Worm (Caenorhabditis elegans) whole organism, young adult: ENCODE measurements around the gene T07A5.7.

Source experiments
- Y95B8A.8 ChIP-seq: fragments of 200-800 bp; sonication (Bioruptor generic); IDR thresholded peaks from 2 replicates; pipeline ENCODE4 v1.3.6; 2022; ENCODE audit warnings: missing genetic modification reagents, missing genetic modification characterization, missing compliant biosample characterization
- ama-1 ChIP-seq, 3 experiments: fragments of 150-350 bp in 1 of 3; sonication (generic microtip) in 2 of 3; optimal IDR thresholded peaks; 2 replicates each; lab custom pipeline; 2014 to 2018; ENCODE audit warnings: missing biosample characterization in 2 of 3, missing genetic modification characterization in 2 of 3, missing genetic modification reagents in 2 of 3
- bed-1 ChIP-seq: fragments of 200-800 bp; sonication (Bioruptor generic); IDR thresholded peaks from 2 replicates; pipeline ENCODE4 v1.3.6; 2022; ENCODE audit warnings: missing genetic modification reagents, missing genetic modification characterization, missing compliant biosample characterization
- ets-4 ChIP-seq: fragments of 200-800 bp; sonication (Bioruptor generic); optimal IDR thresholded peaks from 2 replicates; lab custom pipeline; 2018; ENCODE audit warnings: mild to moderate bottlenecking, missing genetic modification characterization, missing compliant biosample characterization
- lin-35 ChIP-seq, 3 experiments: fragments of 150-350 bp in 2 of 3; sonication (generic microtip) in 1 of 3; optimal IDR thresholded peaks; 2 replicates each; lab custom pipeline; 2014 to 2018; ENCODE audit warnings: missing biosample characterization in 3 of 3, missing genetic modification characterization in 3 of 3, missing genetic modification reagents in 3 of 3
- lin-40 ChIP-seq: sonication (generic microtip); optimal IDR thresholded peaks from 2 replicates; lab custom pipeline; 2016; ENCODE audit warnings: missing genetic modification characterization, mild to moderate bottlenecking, missing compliant biosample characterization, missing genotype, missing genetic modification reagents
- lin-54 ChIP-seq: fragments of 200-800 bp; sonication (Bioruptor generic); optimal IDR thresholded peaks from 2 replicates; lab custom pipeline; 2018; ENCODE audit warnings: mild to moderate bottlenecking, missing genetic modification characterization, missing compliant biosample characterization
- madf-8 ChIP-seq: fragments of 200-800 bp; sonication (Bioruptor generic); conservative IDR thresholded peaks from 2 replicates; pipeline ENCODE4 v1.3.6; 2022; ENCODE audit warnings: missing genetic modification reagents, missing genetic modification characterization, missing compliant biosample characterization
- nhr-179 ChIP-seq: sonication (generic microtip); optimal IDR thresholded peaks from 2 replicates; lab custom pipeline; 2016; ENCODE audit warnings: mild to moderate bottlenecking, missing genetic modification characterization, missing compliant biosample characterization
- snpc-4 ChIP-seq, 5 experiments: fragments of 150-350 bp in 1 of 5; sonication (generic microtip) in 4 of 5; optimal IDR thresholded peaks; 2 replicates each; lab custom pipeline; 2014 to 2018; ENCODE audit warnings: missing genetic modification characterization in 5 of 5, missing biosample characterization in 3 of 5, antibody characterized with exemption in 2 of 5, mild to moderate bottlenecking in 2 of 5, missing compliant biosample characterization in 2 of 5, missing genotype in 2 of 5, moderate library complexity in 2 of 5, missing genetic modification reagents in 1 of 5
- unc-62 ChIP-seq: fragments of 150-350 bp; optimal IDR thresholded peaks from 2 replicates; lab custom pipeline; 2014; ENCODE audit warnings: missing biosample characterization, missing genetic modification reagents, missing genetic modification characterization

ce11 chrIII:10353423-10353822 lies 42.5 kb upstream of the T07A5.7 start:
- TF ChIP-seq ama-1 (optimal IDR thresholded peaks at IDR 0.05; lab: Kevin White, UChicago) (no peak), ama-1 (GFP tag; optimal IDR thresholded peaks at IDR 0.05; lab: Kevin White, UChicago) (no peak), Y95B8A.8 (GFP tag; lab: Robert Waterston, UW) (no peak), lin-35 (GFP tag; optimal IDR thresholded peaks at IDR 0.05; lab: Kevin White, UChicago) (no peak), snpc-4 (GFP tag; optimal IDR thresholded peaks at IDR 0.05; lab: Kevin White, UChicago) (no peak), snpc-4 (tag; optimal IDR thresholded peaks at IDR 0.05; lab: Kevin White, UChicago) (no peak), madf-8 (GFP tag; lab: Robert Waterston, UW) (no peak), bed-1 (no peak), ets-4 (GFP tag; lab: Kevin White, UChicago) (no peak), nhr-179 (tag; lab: Kevin White, UChicago) (no peak), unc-62 (GFP tag; lab: Kevin White, UChicago) (no peak), lin-54 (GFP tag; lab: Kevin White, UChicago) (no peak), lin-40 (tag; lab: Kevin White, UChicago) (no peak)
